Fruit fly (Drosophila melanogaster) whole organism, embryonic: ENCODE measurements around the gene CG7352.

Experiments used
- CG13775 ChIP-seq: fragments of 200-800 bp; sonication (Bioruptor generic); optimal IDR thresholded peaks from 3 replicates; lab custom pipeline; 2017; ENCODE audit warnings: missing biosample characterization, mild to moderate bottlenecking, missing genetic modification characterization
- Spps ChIP-seq: fragments of 200-800 bp; sonication (Bioruptor generic); optimal IDR thresholded peaks from 2 replicates; lab custom pipeline; 2018; ENCODE audit warnings: missing biosample characterization, mild to moderate bottlenecking, missing genetic modification characterization
- jing ChIP-seq: fragments of 200-800 bp; sonication (Bioruptor generic); optimal IDR thresholded peaks from 2 replicates; lab custom pipeline; 2018; ENCODE audit warnings: missing biosample characterization, mild to moderate bottlenecking, missing genetic modification characterization
- mld ChIP-seq: fragments of 200-800 bp; sonication (Bioruptor generic); IDR thresholded peaks from 3 replicates; pipeline ENCODE4 v1.3.6; 2022; ENCODE audit warnings: missing biosample characterization, missing genetic modification characterization; ENCODE audit not compliant: partially characterized antibody
- nerfin-2 ChIP-seq: fragments of 200-800 bp; sonication (Bioruptor generic); IDR thresholded peaks from 2 replicates; pipeline ENCODE4 v1.3.6; 2022; ENCODE audit warnings: missing biosample characterization, missing genetic modification characterization; ENCODE audit not compliant: partially characterized antibody
- otp ChIP-seq: fragments of 200-800 bp; sonication (Bioruptor generic); IDR thresholded peaks from 3 replicates; pipeline ENCODE4, ENCODE4 v1.3.6; 2022; ENCODE audit warnings: missing biosample characterization, missing genetic modification characterization
- pan ChIP-seq, 4 experiments: fragments of >200 bp in 3 of 4; fragments of 200-800 bp in 1 of 4; sonication (Bioruptor generic) in 1 of 4; optimal IDR thresholded peaks in 3 of 4; IDR thresholded peaks in 1 of 4; 2 replicates each; pipeline versions ENCODE4 v1.3.6 to Lab custom; 2017 to 2022; ENCODE audit warnings: missing biosample characterization in 2 of 4, missing genetic modification characterization in 2 of 4, mixed read lengths in 1 of 4

- TF ChIP-seq CG13775 (GFP tag; lab: Kevin White, UChicago) (no peak), nerfin-2 (no peak), jing (GFP tag; lab: Kevin White, UChicago) (no peak), Spps (tag; lab: Kevin White, UChicago) (no peak), pan (optimal IDR thresholded peaks at IDR 0.05; lab: Kevin White, UChicago) (no peak), pan (GFP tag; optimal IDR thresholded peaks at IDR 0.05 in 1 of 2, IDR thresholded peaks at IDR 0.05 in 1 of 2) (no peak), otp (GFP tag; lab: Robert Waterston, UW) (no peak), mld (GFP tag; lab: Robert Waterston, UW) (no peak)
These were observed 30.9 kb upstream of the CG7352 start, which contains the start of gene Coq2 for dm6 chr3R:8316344-8317105.
